Fruit fly (Drosophila melanogaster): ENCODE measurements around the gene CG10041.

dm6 chr3R:12370643-12370995 is 18.7 kb upstream of the CG10041 start:
- TF ChIP-seq CTCF (optimal IDR thresholded peaks at IDR 0.05) (no peak), CG8478 (optimal IDR thresholded peaks at IDR 0.05) (no peak)
